Worm (Caenorhabditis elegans) whole organism, young adult: ENCODE results near the gene srh-173.

Source experiments
- B0261.1 ChIP-seq: sonication (generic microtip); optimal IDR thresholded peaks from 2 replicates; lab custom pipeline; 2016; ENCODE audit warnings: mild to moderate bottlenecking, missing genetic modification characterization, moderate library complexity, missing compliant biosample characterization
- B0336.3 ChIP-seq: fragments of 200-800 bp; sonication (Bioruptor generic); IDR thresholded peaks from 2 replicates; pipeline ENCODE4 v1.3.6; 2022; ENCODE audit warnings: missing genetic modification characterization, missing compliant biosample characterization
- D2030.7 ChIP-seq: fragments of 200-800 bp; sonication (Bioruptor generic); IDR thresholded peaks from 2 replicates; pipeline ENCODE4 v1.3.6; 2022; ENCODE audit warnings: missing genetic modification reagents, missing genetic modification characterization, missing compliant biosample characterization
- F55B11.4 ChIP-seq: sonication (generic microtip); optimal IDR thresholded peaks from 2 replicates; lab custom pipeline; 2016; ENCODE audit warnings: missing compliant biosample characterization, missing genetic modification characterization, borderline replicate concordance; ENCODE audit not compliant: insufficient read depth
- K11D2.4 ChIP-seq: fragments of 200-800 bp; sonication (Bioruptor generic); IDR thresholded peaks from 2 replicates; pipeline ENCODE4 v1.3.6; 2022; ENCODE audit warnings: missing genetic modification reagents, missing genetic modification characterization, missing compliant biosample characterization
- K12H6.12 ChIP-seq: fragments of 200-800 bp; sonication (Bioruptor generic); optimal IDR thresholded peaks from 2 replicates; lab custom pipeline; 2018; ENCODE audit warnings: mild to moderate bottlenecking, missing genetic modification characterization, missing compliant biosample characterization
- T07F8.4 ChIP-seq: sonication (generic microtip); optimal IDR thresholded peaks from 2 replicates; lab custom pipeline; 2016; ENCODE audit warnings: mild to moderate bottlenecking, missing genetic modification characterization, moderate library complexity, missing compliant biosample characterization
- T26A5.8 ChIP-seq: sonication (generic microtip); optimal IDR thresholded peaks from 2 replicates; lab custom pipeline; 2016; ENCODE audit warnings: missing genetic modification characterization, missing compliant biosample characterization
- Y53G8AR.9 ChIP-seq: fragments of 200-800 bp; sonication (Bioruptor generic); conservative IDR thresholded peaks from 2 replicates; pipeline ENCODE4 v1.3.6; 2022; ENCODE audit warnings: missing genetic modification reagents, missing genetic modification characterization, missing compliant biosample characterization
- Y67H2A.10 ChIP-seq: fragments of 200-800 bp; sonication (Bioruptor generic); conservative IDR thresholded peaks from 2 replicates; pipeline ENCODE4 v1.3.6; 2022; ENCODE audit warnings: missing genetic modification reagents, missing genetic modification characterization, missing compliant biosample characterization
- Y95B8A.8 ChIP-seq: fragments of 200-800 bp; sonication (Bioruptor generic); IDR thresholded peaks from 2 replicates; pipeline ENCODE4 v1.3.6; 2022; ENCODE audit warnings: missing genetic modification reagents, missing genetic modification characterization, missing compliant biosample characterization
- ZK185.1 ChIP-seq: sonication (generic microtip); optimal IDR thresholded peaks from 2 replicates; lab custom pipeline; 2016; ENCODE audit warnings: mild to moderate bottlenecking, missing genetic modification characterization, missing compliant biosample characterization; ENCODE audit not compliant: poor library complexity, severe bottlenecking
- ama-1 ChIP-seq, 3 experiments: fragments of 150-350 bp in 1 of 3; sonication (generic microtip) in 2 of 3; optimal IDR thresholded peaks; 2 replicates each; lab custom pipeline; 2014 to 2018; ENCODE audit warnings: missing biosample characterization in 2 of 3, missing genetic modification characterization in 2 of 3, missing genetic modification reagents in 2 of 3
- attf-5 ChIP-seq: fragments of 200-800 bp; sonication (Bioruptor generic); optimal IDR thresholded peaks from 2 replicates; lab custom pipeline; 2018; ENCODE audit warnings: mild to moderate bottlenecking, missing genetic modification characterization, missing compliant biosample characterization
- bed-2 ChIP-seq: fragments of 200-800 bp; sonication (Bioruptor generic); IDR thresholded peaks from 2 replicates; pipeline ENCODE4 v1.3.6; 2022; ENCODE audit warnings: missing genetic modification reagents, missing genetic modification characterization, missing compliant biosample characterization
- cebp-1 ChIP-seq, 2 experiments: fragments of 200-800 bp in 1 of 2; sonication (Bioruptor generic) in 1 of 2; sonication (generic microtip) in 1 of 2; IDR thresholded peaks in 1 of 2; optimal IDR thresholded peaks in 1 of 2; 2 replicates each; pipeline versions ENCODE4 v1.3.6 to Lab custom; 2017 to 2022; ENCODE audit warnings: missing compliant biosample characterization in 2 of 2, missing genetic modification characterization in 2 of 2, mild to moderate bottlenecking in 1 of 2, missing genetic modification reagents in 1 of 2, moderate library complexity in 1 of 2
- ceh-40 ChIP-seq: fragments of 200-800 bp; sonication (Bioruptor generic); IDR thresholded peaks from 2 replicates; pipeline ENCODE4 v1.3.6; 2022; ENCODE audit warnings: missing genetic modification characterization, missing compliant biosample characterization
- ceh-79 ChIP-seq: sonication (generic microtip); optimal IDR thresholded peaks from 2 replicates; lab custom pipeline; 2017; ENCODE audit warnings: mild to moderate bottlenecking, missing genetic modification characterization, missing compliant biosample characterization
- ceh-91 ChIP-seq: fragments of 200-800 bp; sonication (Bioruptor generic); IDR thresholded peaks from 2 replicates; pipeline ENCODE4 v1.3.6; 2022; ENCODE audit warnings: missing genetic modification reagents, missing genetic modification characterization, missing compliant biosample characterization
- dox-1 ChIP-seq: fragments of 200-800 bp; sonication (Bioruptor generic); IDR thresholded peaks from 2 replicates; pipeline ENCODE4 v1.3.6; 2022; ENCODE audit warnings: missing genetic modification reagents, missing genetic modification characterization, missing compliant biosample characterization
- ets-4 ChIP-seq: fragments of 200-800 bp; sonication (Bioruptor generic); optimal IDR thresholded peaks from 2 replicates; lab custom pipeline; 2018; ENCODE audit warnings: mild to moderate bottlenecking, missing genetic modification characterization, missing compliant biosample characterization
- him-1 ChIP-seq: sonication (generic microtip); optimal IDR thresholded peaks from 2 replicates; lab custom pipeline; 2016; ENCODE audit warnings: missing genotype, missing genetic modification reagents, missing genetic modification characterization, missing compliant biosample characterization
- hlh-26 ChIP-seq: fragments of 200-800 bp; sonication (Bioruptor generic); conservative IDR thresholded peaks from 2 replicates; pipeline ENCODE4 v1.3.6; 2022; ENCODE audit warnings: missing genetic modification reagents, missing genetic modification characterization, missing compliant biosample characterization
- hmg-20 ChIP-seq: fragments of 200-800 bp; sonication (Bioruptor generic); IDR thresholded peaks from 2 replicates; pipeline ENCODE4 v1.3.6; 2022; ENCODE audit warnings: missing genetic modification reagents, missing genetic modification characterization, missing compliant biosample characterization
- let-526 ChIP-seq: fragments of 200-800 bp; sonication (Bioruptor generic); IDR thresholded peaks from 2 replicates; pipeline ENCODE4 v1.3.6; 2022; ENCODE audit warnings: missing genetic modification reagents, missing genetic modification characterization, missing compliant biosample characterization
- lin-35 ChIP-seq, 3 experiments: fragments of 150-350 bp in 2 of 3; sonication (generic microtip) in 1 of 3; optimal IDR thresholded peaks; 2 replicates each; lab custom pipeline; 2014 to 2018; ENCODE audit warnings: missing biosample characterization in 3 of 3, missing genetic modification characterization in 3 of 3, missing genetic modification reagents in 3 of 3
- lin-40 ChIP-seq: sonication (generic microtip); optimal IDR thresholded peaks from 2 replicates; lab custom pipeline; 2016; ENCODE audit warnings: missing genetic modification characterization, mild to moderate bottlenecking, missing compliant biosample characterization, missing genotype, missing genetic modification reagents
- lir-1 ChIP-seq: fragments of 200-800 bp; sonication (Bioruptor generic); conservative IDR thresholded peaks from 2 replicates; pipeline ENCODE4 v1.3.6; 2022; ENCODE audit warnings: missing genetic modification reagents, missing genetic modification characterization, missing compliant biosample characterization
- lsl-1 ChIP-seq: fragments of 200-800 bp; sonication (Bioruptor generic); optimal IDR thresholded peaks from 2 replicates; lab custom pipeline; 2018; ENCODE audit warnings: mild to moderate bottlenecking, missing genetic modification characterization, moderate library complexity, missing compliant biosample characterization
- lsy-27 ChIP-seq: sonication (generic microtip); optimal IDR thresholded peaks from 2 replicates; lab custom pipeline; 2017; ENCODE audit warnings: missing genetic modification characterization, mild to moderate bottlenecking, missing compliant biosample characterization, antibody characterized with exemption, missing genotype, borderline replicate concordance; ENCODE audit not compliant: insufficient read depth
- madf-6 ChIP-seq: fragments of 200-800 bp; sonication (Bioruptor generic); IDR thresholded peaks from 2 replicates; pipeline ENCODE4 v1.3.6; 2022; ENCODE audit warnings: missing genetic modification reagents, missing genetic modification characterization, missing compliant biosample characterization
- mcd-1 ChIP-seq: fragments of 200-800 bp; sonication (Bioruptor generic); IDR thresholded peaks from 2 replicates; pipeline ENCODE4 v1.3.6; 2022; ENCODE audit warnings: missing genetic modification reagents, missing genetic modification characterization, missing compliant biosample characterization
- nfya-2 ChIP-seq: fragments of 200-800 bp; sonication (Bioruptor generic); IDR thresholded peaks from 2 replicates; pipeline ENCODE4 v1.3.6; 2022; ENCODE audit warnings: missing genetic modification reagents, missing genetic modification characterization, missing compliant biosample characterization
- nhr-179 ChIP-seq: sonication (generic microtip); optimal IDR thresholded peaks from 2 replicates; lab custom pipeline; 2016; ENCODE audit warnings: mild to moderate bottlenecking, missing genetic modification characterization, missing compliant biosample characterization
- nhr-80 ChIP-seq: sonication (generic microtip); optimal IDR thresholded peaks from 2 replicates; lab custom pipeline; 2016; ENCODE audit warnings: missing genetic modification characterization, missing compliant biosample characterization
- nhr-90 ChIP-seq: sonication (generic microtip); optimal IDR thresholded peaks from 2 replicates; lab custom pipeline; 2016; ENCODE audit warnings: missing genotype, mild to moderate bottlenecking, missing genetic modification characterization, missing compliant biosample characterization
- rcor-1 ChIP-seq: fragments of 200-800 bp; sonication (Bioruptor generic); IDR thresholded peaks from 2 replicates; pipeline ENCODE4 v1.3.6; 2022; ENCODE audit warnings: missing genetic modification reagents, missing genetic modification characterization, missing compliant biosample characterization
- rpc-1 ChIP-seq, 2 experiments: fragments of 150-350 bp in 1 of 2; sonication (generic microtip) in 1 of 2; optimal IDR thresholded peaks; 2 replicates each; lab custom pipeline; 2014 to 2018; ENCODE audit warnings: missing biosample characterization in 1 of 2, missing genetic modification characterization in 1 of 2, missing genetic modification reagents in 1 of 2, missing genotype in 1 of 2
- snpc-1.1 ChIP-seq: sonication (generic microtip); optimal IDR thresholded peaks from 2 replicates; lab custom pipeline; 2017; ENCODE audit warnings: missing genetic modification characterization, mild to moderate bottlenecking, missing compliant biosample characterization, antibody characterized with exemption, moderate library complexity, missing genotype, missing genetic modification reagents; ENCODE audit not compliant: insufficient read depth
- snpc-4 ChIP-seq, 5 experiments: fragments of 150-350 bp in 1 of 5; sonication (generic microtip) in 4 of 5; optimal IDR thresholded peaks; 2 replicates each; lab custom pipeline; 2014 to 2018; ENCODE audit warnings: missing genetic modification characterization in 5 of 5, missing biosample characterization in 3 of 5, antibody characterized with exemption in 2 of 5, mild to moderate bottlenecking in 2 of 5, missing compliant biosample characterization in 2 of 5, missing genotype in 2 of 5, moderate library complexity in 2 of 5, missing genetic modification reagents in 1 of 5
- somi-1 ChIP-seq: fragments of 200-800 bp; sonication (Bioruptor generic); optimal IDR thresholded peaks from 2 replicates; lab custom pipeline; 2018; ENCODE audit warnings: mild to moderate bottlenecking, missing genetic modification characterization, missing compliant biosample characterization
- tbp1 ChIP-seq: fragments of 200-800 bp; sonication (Bioruptor generic); optimal IDR thresholded peaks from 2 replicates; lab custom pipeline; 2018; ENCODE audit warnings: mild to moderate bottlenecking, missing genetic modification characterization, missing compliant biosample characterization
- ztf-22 ChIP-seq: fragments of 200-800 bp; sonication (Bioruptor generic); optimal IDR thresholded peaks from 2 replicates; lab custom pipeline; 2018; ENCODE audit warnings: mild to moderate bottlenecking, missing genetic modification characterization, moderate library complexity, missing compliant biosample characterization
- ztf-26 ChIP-seq: sonication (generic microtip); optimal IDR thresholded peaks from 2 replicates; lab custom pipeline; 2017; ENCODE audit warnings: missing genetic modification characterization, missing compliant biosample characterization
- ztf-3 ChIP-seq: fragments of 200-800 bp; sonication (Bioruptor generic); optimal IDR thresholded peaks from 2 replicates; lab custom pipeline; 2018; ENCODE audit warnings: mild to moderate bottlenecking, missing genetic modification characterization, missing compliant biosample characterization

Gene srh-173

DNA sequence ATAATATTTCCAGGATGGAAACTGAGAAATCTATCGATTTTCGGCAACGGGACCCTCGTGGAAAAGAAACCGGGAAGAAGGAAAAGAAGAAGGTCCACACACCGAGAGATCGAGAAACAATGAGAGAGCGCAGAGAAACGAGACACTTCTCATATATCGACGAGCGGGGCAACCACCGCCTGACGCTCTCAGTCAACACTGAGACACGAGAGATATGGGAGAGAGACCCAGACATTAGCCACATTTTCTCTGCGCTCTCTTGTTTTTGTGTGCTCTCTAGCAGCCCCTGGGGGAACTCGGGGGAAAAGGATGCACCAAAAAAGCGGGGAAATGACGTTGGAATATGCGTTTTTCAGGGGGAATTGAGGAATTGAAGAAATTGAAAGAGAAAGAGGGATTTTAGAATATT lies 32.6 kb downstream of the srh-173 start (continued):
- TF ChIP-seq snpc-1.1 (no peak), ZK185.1 (tag; lab: Kevin White, UChicago) (no peak), Y95B8A.8 (GFP tag; lab: Robert Waterston, UW) (no peak), lsl-1 (GFP tag; lab: Kevin White, UChicago) (no peak), dox-1 (peak; percentile 67; the same call in 1 of the 2 replicates), hmg-20 (GFP tag; lab: Robert Waterston, UW) (no peak), rpc-1 (optimal IDR thresholded peaks at IDR 0.05; lab: Kevin White, UChicago) (no peak), rpc-1 (tag; optimal IDR thresholded peaks at IDR 0.05; lab: Kevin White, UChicago) (no peak), B0336.3 (peak; percentile 51; the same call in 1 of the 2 replicates), F55B11.4 (tag; lab: Kevin White, UChicago) (no peak), somi-1 (GFP tag; lab: Kevin White, UChicago) (peak; percentile 52), hlh-26 (no peak), ets-4 (GFP tag; lab: Kevin White, UChicago) (no peak), B0261.1 (no peak), K11D2.4 (GFP tag; lab: Robert Waterston, UW) (0 out of 2 replicates have a peak, but pooled peaks have one; percentile 37), let-526 (GFP tag; lab: Robert Waterston, UW) (peak; percentile 19; the same call in 1 of the 2 replicates), nhr-179 (tag; lab: Kevin White, UChicago) (no peak), nhr-90 (tag; lab: Kevin White, UChicago) (no peak), ceh-91 (no peak), rcor-1 (peak; percentile 35; the same call in 1 of the 2 replicates), snpc-4 (GFP tag; optimal IDR thresholded peaks at IDR 0.05; lab: Kevin White, UChicago) (peak; percentile 48), snpc-4 (tag; optimal IDR thresholded peaks at IDR 0.05; lab: Kevin White, UChicago) (peak in 3 of 4 experiments; percentile 16 to 55 (median 17)), ceh-79 (no peak), T07F8.4 (no peak), Y53G8AR.9 (GFP tag; lab: Robert Waterston, UW) (no peak), nfya-2 (GFP tag; lab: Robert Waterston, UW) (no peak), lin-35 (GFP tag; optimal IDR thresholded peaks at IDR 0.05; lab: Kevin White, UChicago) (peak in 1 of 3 experiments; percentile 52), him-1 (tag; lab: Kevin White, UChicago) (no peak), ztf-22 (GFP tag; lab: Kevin White, UChicago) (no peak), ama-1 (optimal IDR thresholded peaks at IDR 0.05; lab: Kevin White, UChicago) (peak; percentile 71), ama-1 (GFP tag; optimal IDR thresholded peaks at IDR 0.05; lab: Kevin White, UChicago) (no peak), mcd-1 (GFP tag; lab: Robert Waterston, UW) (peak; percentile 49), lsy-27 (tag; lab: Kevin White, UChicago) (no peak), ztf-3 (GFP tag; lab: Kevin White, UChicago) (no peak), T26A5.8 (tag; lab: Kevin White, UChicago) (no peak), D2030.7 (GFP tag; lab: Robert Waterston, UW) (no peak), ceh-40 (GFP tag; lab: Robert Waterston, UW) (no peak), tbp1 (GFP tag; lab: Kevin White, UChicago) (peak; percentile 35), Y67H2A.10 (no peak), lin-40 (tag; lab: Kevin White, UChicago) (peak; percentile 75), ztf-26 (tag; lab: Kevin White, UChicago) (no peak), bed-2 (no peak), lir-1 (GFP tag; lab: Robert Waterston, UW) (0 out of 2 replicates have a peak, but pooled peaks have one; percentile 7), K12H6.12 (tag; lab: Kevin White, UChicago) (peak; percentile 75), cebp-1 (GFP tag; IDR thresholded peaks at IDR 0.05; lab: Robert Waterston, UW) (no peak), cebp-1 (tag; optimal IDR thresholded peaks at IDR 0.05; lab: Kevin White, UChicago) (peak; percentile 76), nhr-80 (tag; lab: Kevin White, UChicago) (peak; percentile 33), madf-6 (no peak), attf-5 (GFP tag; lab: Kevin White, UChicago) (peak; percentile 71)
